Worm (Caenorhabditis elegans) whole organism, L2 larva: Measurements from ENCODE around the gene R03G5.6.

Experiments
- C34F6.9 ChIP-seq: fragments of 150-350 bp; optimal IDR thresholded peaks from 2 replicates; lab custom pipeline; 2014; ENCODE audit warnings: missing biosample characterization, missing genetic modification characterization
- F13H6.1 ChIP-seq: sonication (generic microtip); optimal IDR thresholded peaks from 2 replicates; lab custom pipeline; 2016; ENCODE audit warnings: missing genetic modification characterization, missing compliant biosample characterization
- Y55F3AM.14 ChIP-seq: fragments of 200-800 bp; sonication (Bioruptor generic); optimal IDR thresholded peaks from 2 replicates; lab custom pipeline; 2018; ENCODE audit warnings: mild to moderate bottlenecking, missing genetic modification characterization, missing compliant biosample characterization
- alr-1 ChIP-seq: fragments of 150-350 bp; optimal IDR thresholded peaks from 2 replicates; lab custom pipeline; 2014; ENCODE audit warnings: missing biosample characterization, missing genetic modification characterization
- aly-2 ChIP-seq: fragments of 150-350 bp; optimal IDR thresholded peaks from 2 replicates; lab custom pipeline; 2014; ENCODE audit warnings: missing biosample characterization, missing genetic modification characterization
- blmp-1 ChIP-seq: sonication (generic microtip); optimal IDR thresholded peaks from 2 replicates; lab custom pipeline; 2017; ENCODE audit warnings: missing genetic modification characterization, mild to moderate bottlenecking, missing compliant biosample characterization, antibody characterized with exemption, moderate library complexity; ENCODE audit not compliant: insufficient read depth
- ceh-16 ChIP-seq: fragments of 150-350 bp; optimal IDR thresholded peaks from 2 replicates; lab custom pipeline; 2014; ENCODE audit warnings: missing biosample characterization, missing genetic modification characterization
- ceh-82 ChIP-seq: fragments of 150-350 bp; optimal IDR thresholded peaks from 2 replicates; lab custom pipeline; 2014; ENCODE audit warnings: missing biosample characterization, missing genetic modification characterization
- crh-2 ChIP-seq: sonication (generic microtip); optimal IDR thresholded peaks from 2 replicates; lab custom pipeline; 2017; ENCODE audit warnings: missing biosample characterization, missing genetic modification characterization
- dmd-4 ChIP-seq: sonication (generic microtip); optimal IDR thresholded peaks from 2 replicates; lab custom pipeline; 2017; ENCODE audit warnings: missing biosample characterization, missing genetic modification characterization
- egl-27 ChIP-seq: sonication (generic microtip); optimal IDR thresholded peaks from 3 replicates; lab custom pipeline; 2017; ENCODE audit warnings: missing biosample characterization, missing genetic modification reagents, missing genetic modification characterization
- elt-1 ChIP-seq: fragments of 150-350 bp; optimal IDR thresholded peaks from 2 replicates; lab custom pipeline; 2014; ENCODE audit warnings: missing biosample characterization, missing genetic modification characterization
- elt-3 ChIP-seq: sonication (generic microtip); optimal IDR thresholded peaks from 2 replicates; lab custom pipeline; 2017; ENCODE audit warnings: missing biosample characterization, missing genetic modification characterization
- fos-1 ChIP-seq: fragments of 150-350 bp; optimal IDR thresholded peaks from 2 replicates; lab custom pipeline; 2014; ENCODE audit warnings: missing biosample characterization, missing genetic modification characterization
- gmeb-1 ChIP-seq: fragments of 150-350 bp; optimal IDR thresholded peaks from 2 replicates; lab custom pipeline; 2014; ENCODE audit warnings: missing biosample characterization, missing genetic modification characterization
- lin-11 ChIP-seq: fragments of 150-350 bp; sonication (generic microtip); optimal IDR thresholded peaks from 2 replicates; lab custom pipeline; 2014; ENCODE audit warnings: missing biosample characterization, missing genetic modification characterization, inconsistent platforms, mixed read lengths
- lin-13 ChIP-seq: fragments of 150-350 bp; optimal IDR thresholded peaks from 2 replicates; lab custom pipeline; 2014; ENCODE audit warnings: missing biosample characterization, missing genetic modification reagents, missing genetic modification characterization
- lin-39 ChIP-seq: fragments of 150-350 bp; optimal IDR thresholded peaks from 2 replicates; lab custom pipeline; 2014; ENCODE audit warnings: missing biosample characterization, missing genetic modification reagents, missing genetic modification characterization
- lsy-2 ChIP-seq, 2 experiments: fragments of 150-350 bp in 1 of 2; sonication (generic microtip) in 1 of 2; optimal IDR thresholded peaks; 2 replicates each; lab custom pipeline; 2014 to 2017; ENCODE audit warnings: missing biosample characterization in 2 of 2, missing genetic modification characterization in 2 of 2
- mab-5 ChIP-seq: fragments of 150-350 bp; optimal IDR thresholded peaks from 2 replicates; lab custom pipeline; 2014; ENCODE audit warnings: missing biosample characterization, missing genetic modification characterization
- mbf-1 ChIP-seq: sonication (generic microtip); optimal IDR thresholded peaks from 2 replicates; lab custom pipeline; 2017; ENCODE audit warnings: missing biosample characterization, missing genetic modification characterization
- mdl-1 ChIP-seq, 2 experiments: fragments of 150-350 bp in 1 of 2; sonication (generic microtip) in 1 of 2; optimal IDR thresholded peaks; 2 replicates each; lab custom pipeline; 2017; ENCODE audit warnings: missing biosample characterization in 2 of 2, missing genetic modification characterization in 2 of 2
- nhr-10 ChIP-seq: sonication (generic microtip); optimal IDR thresholded peaks from 2 replicates; lab custom pipeline; 2017; ENCODE audit warnings: missing biosample characterization, missing genetic modification characterization
- nhr-11 ChIP-seq: fragments of 150-350 bp; optimal IDR thresholded peaks from 2 replicates; lab custom pipeline; 2014; ENCODE audit warnings: missing biosample characterization, missing genetic modification characterization
- nhr-12 ChIP-seq: fragments of 150-350 bp; optimal IDR thresholded peaks from 2 replicates; lab custom pipeline; 2014; ENCODE audit warnings: missing biosample characterization, missing genetic modification characterization
- nhr-129 ChIP-seq: fragments of 150-350 bp; optimal IDR thresholded peaks from 2 replicates; lab custom pipeline; 2014; ENCODE audit warnings: missing biosample characterization, missing genetic modification characterization
- nhr-21 ChIP-seq: fragments of 150-350 bp; optimal IDR thresholded peaks from 2 replicates; lab custom pipeline; 2014; ENCODE audit warnings: missing biosample characterization, missing genetic modification characterization
- nhr-23 ChIP-seq: fragments of 150-350 bp; optimal IDR thresholded peaks from 2 replicates; lab custom pipeline; 2014; ENCODE audit warnings: missing biosample characterization, missing genetic modification reagents, missing genetic modification characterization
- nhr-237 ChIP-seq: fragments of 150-350 bp; optimal IDR thresholded peaks from 2 replicates; lab custom pipeline; 2014; ENCODE audit warnings: missing biosample characterization, missing genetic modification characterization
- nhr-25 ChIP-seq: fragments of 150-350 bp; sonication (generic microtip); optimal IDR thresholded peaks from 3 replicates; lab custom pipeline; 2014; ENCODE audit warnings: missing biosample characterization, missing genetic modification characterization
- nhr-6 ChIP-seq: fragments of 150-350 bp; optimal IDR thresholded peaks from 2 replicates; lab custom pipeline; 2014; ENCODE audit warnings: missing biosample characterization, missing genetic modification characterization
- nhr-77 ChIP-seq: fragments of 150-350 bp; optimal IDR thresholded peaks from 2 replicates; lab custom pipeline; 2014; ENCODE audit warnings: missing biosample characterization, missing genetic modification characterization
- peb-1 ChIP-seq: fragments of 150-350 bp; optimal IDR thresholded peaks from 2 replicates; lab custom pipeline; 2014; ENCODE audit warnings: missing biosample characterization, missing genetic modification characterization
- sem-4 ChIP-seq: fragments of 150-350 bp; optimal IDR thresholded peaks from 2 replicates; lab custom pipeline; 2014; ENCODE audit warnings: missing biosample characterization, missing genetic modification reagents, missing genetic modification characterization
- skn-1 ChIP-seq: sonication (generic microtip); optimal IDR thresholded peaks from 2 replicates; lab custom pipeline; 2017; ENCODE audit warnings: missing biosample characterization, missing genetic modification characterization
- sma-3 ChIP-seq: sonication (generic microtip); optimal IDR thresholded peaks from 2 replicates; lab custom pipeline; 2016; ENCODE audit warnings: missing genetic modification reagents, missing genetic modification characterization, missing compliant biosample characterization
- sma-9 ChIP-seq, 2 experiments: fragments of 150-350 bp in 1 of 2; sonication (generic microtip) in 1 of 2; optimal IDR thresholded peaks; 2 replicates each; lab custom pipeline; 2014 to 2016; ENCODE audit warnings: missing genetic modification characterization in 2 of 2, mild to moderate bottlenecking in 1 of 2, missing biosample characterization in 1 of 2, missing compliant biosample characterization in 1 of 2, missing genetic modification reagents in 1 of 2, moderate library complexity in 1 of 2
- snpc-4 ChIP-seq: fragments of 150-350 bp; optimal IDR thresholded peaks from 2 replicates; lab custom pipeline; 2014; ENCODE audit warnings: missing biosample characterization, missing genetic modification characterization
- unc-55 ChIP-seq: fragments of 150-350 bp; sonication (generic microtip); optimal IDR thresholded peaks from 3 replicates; lab custom pipeline; 2014; ENCODE audit warnings: missing biosample characterization, missing genetic modification reagents, missing genetic modification characterization
- unc-62 ChIP-seq: fragments of 150-350 bp; optimal IDR thresholded peaks from 2 replicates; lab custom pipeline; 2014; ENCODE audit warnings: missing biosample characterization, missing genetic modification reagents, missing genetic modification characterization
- ztf-1 ChIP-seq: fragments of 200-800 bp; sonication (Bioruptor generic); conservative IDR thresholded peaks from 2 replicates; pipeline ENCODE4 v1.3.6; 2022; ENCODE audit warnings: missing genetic modification characterization, missing compliant biosample characterization
- ztf-11 ChIP-seq: sonication (generic microtip); optimal IDR thresholded peaks from 2 replicates; lab custom pipeline; 2017; ENCODE audit warnings: missing biosample characterization, missing genetic modification characterization

Gene R03G5.6

DNA sequence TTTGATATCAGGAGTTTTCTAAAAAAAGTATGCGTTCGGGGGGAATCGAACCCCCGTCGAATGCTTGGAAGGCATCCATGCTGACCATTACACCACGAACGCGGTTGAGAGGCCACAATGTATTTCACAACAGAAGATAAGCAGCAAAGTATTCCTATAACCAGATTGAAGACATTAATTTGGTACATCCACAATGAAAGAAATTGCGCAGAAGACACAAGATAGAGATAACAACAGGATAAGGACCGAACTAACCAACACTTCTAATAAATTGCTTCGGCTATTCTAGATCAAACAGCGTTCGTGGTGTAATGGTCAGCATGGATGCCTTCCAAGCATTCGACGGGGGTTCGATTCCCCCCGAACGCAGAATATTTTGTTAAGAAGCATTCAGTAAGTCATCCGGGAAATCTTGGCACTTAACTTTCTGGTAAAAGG is 22.4 kb downstream of the R03G5.6 start:
- TF ChIP-seq nhr-11 (tag; lab: Kevin White, UChicago), result peak; percentile 18
- no peak for TF ChIP-seq nhr-23 (tag; lab: Kevin White, UChicago)
- TF ChIP-seq ceh-82 (tag; lab: Kevin White, UChicago), result no peak
- no peak for TF ChIP-seq alr-1
- no peak for TF ChIP-seq egl-27
- TF ChIP-seq nhr-25 (tag; lab: Kevin White, UChicago), result peak; percentile 32
- TF ChIP-seq lin-11 (tag; lab: Kevin White, UChicago), result no peak
- TF ChIP-seq gmeb-1 (tag; lab: Kevin White, UChicago), result no peak
- TF ChIP-seq ztf-1 (GFP tag; lab: Robert Waterston, UW), result no peak
- TF ChIP-seq peb-1 (tag; lab: Kevin White, UChicago), result no peak
- peak; percentile 12 for TF ChIP-seq fos-1 (tag; lab: Kevin White, UChicago)
- no peak for TF ChIP-seq F13H6.1 (tag; lab: Kevin White, UChicago)
- TF ChIP-seq nhr-77, result no peak
- no peak for TF ChIP-seq sem-4 (tag; lab: Kevin White, UChicago)
- TF ChIP-seq nhr-6 (tag; lab: Kevin White, UChicago), result no peak
- peak; percentile 57 for TF ChIP-seq sma-9 (GFP tag; optimal IDR thresholded peaks at IDR 0.05; lab: Kevin White, UChicago)
- TF ChIP-seq sma-9 (tag; optimal IDR thresholded peaks at IDR 0.05; lab: Kevin White, UChicago), result no peak
- TF ChIP-seq crh-2 (tag; lab: Kevin White, UChicago), result peak; percentile 32
- no peak for TF ChIP-seq dmd-4 (tag; lab: Kevin White, UChicago)
- TF ChIP-seq Y55F3AM.14, result no peak
- peak; percentile 4 for TF ChIP-seq lin-13 (GFP tag; lab: Kevin White, UChicago)
- TF ChIP-seq nhr-237 (tag; lab: Kevin White, UChicago), result no peak
- no peak for TF ChIP-seq mbf-1 (tag; lab: Kevin White, UChicago)
- TF ChIP-seq aly-2 (tag; lab: Kevin White, UChicago), result no peak
- peak; percentile 59 for TF ChIP-seq sma-3 (GFP tag; lab: Kevin White, UChicago)
- TF ChIP-seq unc-55 (GFP tag; lab: Kevin White, UChicago), result peak; percentile 6
- TF ChIP-seq nhr-12 (tag; lab: Kevin White, UChicago), result no peak
- TF ChIP-seq mab-5 (tag; lab: Kevin White, UChicago), result no peak
- TF ChIP-seq nhr-129 (tag; lab: Kevin White, UChicago), result peak; percentile 35
- no peak for TF ChIP-seq skn-1
- peak; percentile 63 for TF ChIP-seq nhr-21 (tag; lab: Kevin White, UChicago)
- TF ChIP-seq elt-3 (tag; lab: Kevin White, UChicago), result no peak
- no peak for TF ChIP-seq ztf-11
- peak; percentile 44 for TF ChIP-seq blmp-1 (tag; lab: Kevin White, UChicago)
- TF ChIP-seq C34F6.9 (tag; lab: Kevin White, UChicago), result no peak
- TF ChIP-seq elt-1 (tag; lab: Kevin White, UChicago), result no peak
- TF ChIP-seq lsy-2 (tag; optimal IDR thresholded peaks at IDR 0.05; lab: Kevin White, UChicago), result peak in 1 of 2 experiments; percentile 47
- no peak for TF ChIP-seq mdl-1 (tag; optimal IDR thresholded peaks at IDR 0.05; lab: Kevin White, UChicago)
- no peak for TF ChIP-seq lin-39
- no peak for TF ChIP-seq unc-62 (GFP tag; lab: Kevin White, UChicago)
- no peak for TF ChIP-seq snpc-4 (tag; lab: Kevin White, UChicago)
- TF ChIP-seq nhr-10 (tag; lab: Kevin White, UChicago), result no peak
- no peak for TF ChIP-seq ceh-16
- TF ChIP-seq, all 48 proteins: peak for 12

- peak; percentile 16 for TF ChIP-seq crh-2 (tag; lab: Kevin White, UChicago)
- peak; percentile 70 to 76 for TF ChIP-seq mdl-1 (tag; optimal IDR thresholded peaks at IDR 0.05; lab: Kevin White, UChicago)
- peak; percentile 96 for TF ChIP-seq blmp-1 (tag; lab: Kevin White, UChicago)
- peak; percentile 5 for TF ChIP-seq F13H6.1 (tag; lab: Kevin White, UChicago)
- TF ChIP-seq sma-3 (GFP tag; lab: Kevin White, UChicago), result peak; percentile 14
- no peak for TF ChIP-seq nhr-11 (tag; lab: Kevin White, UChicago)
- TF ChIP-seq lsy-2 (tag; optimal IDR thresholded peaks at IDR 0.05; lab: Kevin White, UChicago), result peak in 1 of 2 experiments; percentile 55
- peak; percentile 42 for TF ChIP-seq unc-55 (GFP tag; lab: Kevin White, UChicago)
- peak; percentile 33 for TF ChIP-seq nhr-129 (tag; lab: Kevin White, UChicago)
- TF ChIP-seq C34F6.9 (tag; lab: Kevin White, UChicago), result peak; percentile 68
- TF ChIP-seq lin-39, result no peak
- peak; percentile 33 for TF ChIP-seq nhr-6 (tag; lab: Kevin White, UChicago)
- TF ChIP-seq Y55F3AM.14, result no peak
- TF ChIP-seq sma-9 (GFP tag; optimal IDR thresholded peaks at IDR 0.05; lab: Kevin White, UChicago), result peak; percentile 64
- no peak for TF ChIP-seq sma-9 (tag; optimal IDR thresholded peaks at IDR 0.05; lab: Kevin White, UChicago)
- peak; percentile 40 for TF ChIP-seq nhr-25 (tag; lab: Kevin White, UChicago)
Observed at ce11 chrX:7793377-7794041, 23.2 kb downstream of the R03G5.6 start, which contains the start of gene ZK154.6. ZK154.6 (minus strand) TSS chrX:7793563.
